Worm (Caenorhabditis elegans) whole organism, L2 larva: ENCODE results near the gene ttr-46.

Experiments used
- ama-1 ChIP-seq: fragments of 150-350 bp; optimal IDR thresholded peaks from 2 replicates; lab custom pipeline; 2018; ENCODE audit warnings: inconsistent platforms
- ceh-82 ChIP-seq: fragments of 150-350 bp; optimal IDR thresholded peaks from 2 replicates; lab custom pipeline; 2014; ENCODE audit warnings: missing biosample characterization, missing genetic modification characterization
- gmeb-1 ChIP-seq: fragments of 150-350 bp; optimal IDR thresholded peaks from 2 replicates; lab custom pipeline; 2014; ENCODE audit warnings: missing biosample characterization, missing genetic modification characterization
- lin-39 ChIP-seq: fragments of 150-350 bp; optimal IDR thresholded peaks from 2 replicates; lab custom pipeline; 2014; ENCODE audit warnings: missing biosample characterization, missing genetic modification reagents, missing genetic modification characterization
- mdl-1 ChIP-seq, 2 experiments: fragments of 150-350 bp in 1 of 2; sonication (generic microtip) in 1 of 2; optimal IDR thresholded peaks; 2 replicates each; lab custom pipeline; 2017; ENCODE audit warnings: missing biosample characterization in 2 of 2, missing genetic modification characterization in 2 of 2
- nhr-12 ChIP-seq: fragments of 150-350 bp; optimal IDR thresholded peaks from 2 replicates; lab custom pipeline; 2014; ENCODE audit warnings: missing biosample characterization, missing genetic modification characterization
- nhr-129 ChIP-seq: fragments of 150-350 bp; optimal IDR thresholded peaks from 2 replicates; lab custom pipeline; 2014; ENCODE audit warnings: missing biosample characterization, missing genetic modification characterization
- sem-4 ChIP-seq: fragments of 150-350 bp; optimal IDR thresholded peaks from 2 replicates; lab custom pipeline; 2014; ENCODE audit warnings: missing biosample characterization, missing genetic modification reagents, missing genetic modification characterization
- snpc-4 ChIP-seq: fragments of 150-350 bp; optimal IDR thresholded peaks from 2 replicates; lab custom pipeline; 2014; ENCODE audit warnings: missing biosample characterization, missing genetic modification characterization
- unc-55 ChIP-seq: fragments of 150-350 bp; sonication (generic microtip); optimal IDR thresholded peaks from 3 replicates; lab custom pipeline; 2014; ENCODE audit warnings: missing biosample characterization, missing genetic modification reagents, missing genetic modification characterization

- no peak for TF ChIP-seq nhr-12 (tag; lab: Kevin White, UChicago)
- TF ChIP-seq nhr-129, result no peak
- TF ChIP-seq snpc-4 (tag; lab: Kevin White, UChicago), result no peak
- peak; percentile 37 for TF ChIP-seq gmeb-1
- no peak for TF ChIP-seq sem-4 (tag; lab: Kevin White, UChicago)
- no peak for TF ChIP-seq unc-55 (GFP tag; lab: Kevin White, UChicago)
- no peak for TF ChIP-seq mdl-1 (tag; optimal IDR thresholded peaks at IDR 0.05; lab: Kevin White, UChicago)
- no peak for TF ChIP-seq lin-39 (tag; lab: Kevin White, UChicago)
- no peak for TF ChIP-seq ama-1 (lab: Kevin White, UChicago)
- no peak for TF ChIP-seq ceh-82
These were observed 23.1 kb upstream of the ttr-46 start for ce11 chrV:9927954-9928353.
